Fruit fly (Drosophila melanogaster): Measurements from ENCODE around the gene Mur29B.

Gene Mur29B

dm6 chr2L:8370364-8371326, 18.7 kb downstream of the Mur29B start, which contains the start of gene CG17292 (continued):
- TF ChIP-seq CG11695 (GFP tag; IDR thresholded peaks at IDR 0.05) (peak; percentile 48; the same call in 1 of the 3 replicates), ftz-f1 (GFP tag; optimal IDR thresholded peaks at IDR 0.05) (peak; percentile 67), CkIIα-i1 (GFP tag; IDR thresholded peaks at IDR 0.05) (no peak), CG1602 (GFP tag; optimal IDR thresholded peaks at IDR 0.05) (no peak), stc (GFP tag; IDR thresholded peaks at IDR 0.05) (0 out of 2 replicates have a peak, but pooled peaks have one; percentile 40), CG14667 (GFP tag; IDR thresholded peaks at IDR 0.05) (no peak), CG15601 (tag; optimal IDR thresholded peaks at IDR 0.05) (peak; percentile 33), Mad (GFP tag; optimal IDR thresholded peaks at IDR 0.05) (peak; percentile 42), org-1 (GFP tag; optimal IDR thresholded peaks at IDR 0.05) (peak; percentile 43), CG1529 (GFP tag; optimal IDR thresholded peaks at IDR 0.05) (no peak), btn (GFP tag; optimal IDR thresholded peaks at IDR 0.05) (no peak), prd (optimal IDR thresholded peaks at IDR 0.05) (no peak), prd (GFP tag; IDR thresholded peaks at IDR 0.05) (peak; percentile 35; the same call in 1 of the 3 replicates), NfI (GFP tag; optimal IDR thresholded peaks at IDR 0.05) (peak; percentile 27), CG13775 (GFP tag; optimal IDR thresholded peaks at IDR 0.05) (peak; percentile 49), jing (GFP tag; optimal IDR thresholded peaks at IDR 0.05) (no peak), E2f2 (GFP tag; IDR thresholded peaks at IDR 0.05) (peak; percentile 66), CG15073 (GFP tag; optimal IDR thresholded peaks at IDR 0.05) (no peak), Hmr (GFP tag; optimal IDR thresholded peaks at IDR 0.05) (peak; percentile 81), Hey (tag; optimal IDR thresholded peaks at IDR 0.05) (peak; percentile 30), trh (GFP tag; optimal IDR thresholded peaks at IDR 0.05) (no peak), BtbVII (GFP tag; optimal IDR thresholded peaks at IDR 0.05) (peak; percentile 58), CG12942 (GFP tag; optimal IDR thresholded peaks at IDR 0.05) (peak; percentile 26), cg (GFP tag; optimal IDR thresholded peaks at IDR 0.05) (peak; percentile 51), gsb-n (tag; optimal IDR thresholded peaks at IDR 0.05) (peak; percentile 66), zf30C (GFP tag; optimal IDR thresholded peaks at IDR 0.05) (no peak), CG17328 (GFP tag; IDR thresholded peaks at IDR 0.05) (peak; percentile 50), lmd (GFP tag; IDR thresholded peaks at IDR 0.05) (peak; percentile 46), Dad (GFP tag; optimal IDR thresholded peaks at IDR 0.05) (peak; percentile 65), chn (GFP tag; optimal IDR thresholded peaks at IDR 0.05) (no peak), pros (GFP tag; optimal IDR thresholded peaks at IDR 0.05) (no peak), Elba2 (GFP tag; optimal IDR thresholded peaks at IDR 0.05) (no peak), sim (GFP tag; IDR thresholded peaks at IDR 0.05) (no peak), sr (GFP tag; IDR thresholded peaks at IDR 0.05) (peak; percentile 61; the same call in 2 of the 3 replicates), CG10654 (GFP tag; optimal IDR thresholded peaks at IDR 0.05) (no peak), CG6175 (GFP tag; IDR thresholded peaks at IDR 0.05) (peak; percentile 58; the same call in 2 of the 3 replicates), CG12391 (tag; optimal IDR thresholded peaks at IDR 0.05) (peak; percentile 42), Hr51 (GFP tag; optimal IDR thresholded peaks at IDR 0.05) (peak in 1 of 2 experiments; percentile 23), Sry-δ (GFP tag; optimal IDR thresholded peaks at IDR 0.05) (peak; percentile 80), CG3407 (GFP tag; optimal IDR thresholded peaks at IDR 0.05) (peak; percentile 51), C15 (GFP tag; IDR thresholded peaks at IDR 0.05) (no peak), Lpt (GFP tag; optimal IDR thresholded peaks at IDR 0.05) (no peak), Sox100B (GFP tag; optimal IDR thresholded peaks at IDR 0.05) (peak; percentile 5), CG9727 (GFP tag; optimal IDR thresholded peaks at IDR 0.05) (peak; percentile 45), da (GFP tag; optimal IDR thresholded peaks at IDR 0.05) (no peak), yki (optimal IDR thresholded peaks at IDR 0.05) (no peak), NFAT (GFP tag; IDR thresholded peaks at IDR 0.05) (peak; percentile 74; the same call in 1 of the 2 replicates), Kr (GFP tag; optimal IDR thresholded peaks at IDR 0.05) (no peak), CG17359 (tag; optimal IDR thresholded peaks at IDR 0.05) (peak; percentile 38), tio (GFP tag; optimal IDR thresholded peaks at IDR 0.05) (no peak)
